Worm (Caenorhabditis elegans) whole organism, L4/young adult: ENCODE measurements around the gene grl-3.

ENCODE experiments used
- W03F9.2 ChIP-seq: fragments of 150-350 bp; optimal IDR thresholded peaks from 2 replicates; lab custom pipeline; 2014; ENCODE audit warnings: missing biosample characterization, missing genetic modification characterization
- dao-5 ChIP-seq: sonication (generic microtip); optimal IDR thresholded peaks from 2 replicates; lab custom pipeline; 2016; ENCODE audit warnings: missing genotype, missing genetic modification characterization, moderate library complexity, missing compliant biosample characterization

DNA sequence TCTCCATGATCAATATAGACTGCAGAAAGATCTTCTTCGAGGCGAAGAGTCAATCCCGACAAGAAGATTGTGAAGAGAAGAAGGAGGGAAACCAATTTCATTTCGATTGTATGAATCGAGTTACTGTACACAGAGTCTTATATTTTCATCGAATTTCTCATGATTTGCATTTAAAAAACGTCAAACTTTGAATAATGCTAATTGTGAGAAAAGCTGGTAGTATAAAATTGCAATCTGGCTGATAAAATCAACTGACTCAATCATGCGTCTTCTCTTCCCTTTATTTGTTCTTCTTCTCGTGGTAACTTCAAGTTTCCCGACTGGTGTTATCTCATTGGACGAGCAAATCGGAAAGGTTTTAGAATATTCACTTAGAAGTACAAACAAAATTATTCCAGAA lies 20.9 kb upstream of the grl-3 start, which contains the start of the genes K03B8.11 and K03B8.14:
- TF ChIP-seq dao-5 (tag; lab: Kevin White, UChicago) = no peak
- TF ChIP-seq W03F9.2 (tag; lab: Kevin White, UChicago) = no peak
